Worm (Caenorhabditis elegans): ENCODE results near the gene gst-17.

The gst-17 gene

DNA sequence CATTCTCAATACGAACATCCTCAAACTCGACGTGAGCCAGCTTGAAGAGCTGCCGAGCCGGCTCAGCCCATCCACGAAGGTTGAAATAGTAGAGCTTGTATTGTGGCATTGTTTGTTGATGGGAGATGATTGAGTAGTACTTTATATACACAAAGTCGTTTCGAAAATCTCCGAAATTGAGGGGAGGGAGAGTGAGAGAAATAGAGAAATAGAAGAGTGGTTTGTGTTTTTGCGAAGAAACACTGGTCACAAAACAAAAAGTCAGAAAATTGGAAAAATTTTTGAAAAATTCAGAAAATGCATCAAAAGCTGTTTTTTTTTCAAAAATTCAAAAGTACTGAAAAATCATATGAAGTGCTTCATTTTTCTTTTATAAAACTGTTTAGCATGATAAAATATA lies 19.4 kb downstream of the gst-17 start, which contains the start of gene gst-24 (continued):
- no peak for TF ChIP-seq F57A8.1 (GFP tag; optimal IDR thresholded peaks at IDR 0.05)
- no peak for TF ChIP-seq chd-7 (tag; optimal IDR thresholded peaks at IDR 0.05)
- no peak for TF ChIP-seq snpc-1.1 (tag; optimal IDR thresholded peaks at IDR 0.05; ENCODE audit: insufficient read depth)

DNA sequence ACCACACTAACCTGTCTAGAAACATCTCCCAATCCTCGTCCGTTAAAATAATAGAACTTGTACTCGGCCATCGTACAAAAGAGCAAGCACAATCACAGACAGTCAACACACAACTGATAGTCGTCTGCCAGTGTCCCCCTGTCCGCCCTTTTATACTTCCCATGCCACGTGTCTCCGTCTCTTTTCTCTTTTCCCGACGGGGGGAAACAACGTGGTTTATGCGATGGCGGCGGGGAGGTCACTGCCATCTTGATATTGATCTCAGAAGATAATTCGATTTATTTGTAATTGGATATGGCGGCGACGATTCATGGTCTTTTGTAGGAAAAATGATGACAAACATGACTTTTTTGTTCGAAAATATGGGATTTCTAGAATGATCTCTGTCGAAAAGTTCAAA lies 20.9 kb downstream of the gst-17 start, which contains the start of gene gst-20:
gst-20 (minus strand) TSS at position 170 of the 400 bp plus-strand sequence.
- peak; percentile 71 for TF ChIP-seq nhr-80 (tag; optimal IDR thresholded peaks at IDR 0.05)
- TF ChIP-seq tbp1 (GFP tag; optimal IDR thresholded peaks at IDR 0.05), result peak; percentile 50
- TF ChIP-seq lin-40 (tag; optimal IDR thresholded peaks at IDR 0.05), result peak; percentile 20
- peak; percentile 8 for TF ChIP-seq attf-5 (GFP tag; optimal IDR thresholded peaks at IDR 0.05)
- TF ChIP-seq Y53F4B.3 (GFP tag; IDR thresholded peaks at IDR 0.05), result no peak
- TF ChIP-seq cebp-1 (GFP tag; IDR thresholded peaks at IDR 0.05), result no peak
- peak; percentile 29 for TF ChIP-seq cebp-1 (tag; optimal IDR thresholded peaks at IDR 0.05)
- TF ChIP-seq lir-1 (GFP tag; conservative IDR thresholded peaks at IDR 0.05), result no peak
- peak in 1 of 2 experiments; percentile 15 for TF ChIP-seq let-607 (tag; optimal IDR thresholded peaks at IDR 0.05)
- TF ChIP-seq dox-1 (GFP tag; IDR thresholded peaks at IDR 0.05), result 0 out of 2 replicates have a peak, but pooled peaks have one; percentile 34

ce11 chrII:13600904-13601303 lies 29.7 kb downstream of the gst-17 start, which contains the start of gene csp-1:
Gene csp-1 (plus strand): TSS chrII:13601204.
- no peak for TF ChIP-seq pha-4 (tag; optimal IDR thresholded peaks at IDR 0.05)
- no peak for TF ChIP-seq ceh-91 (GFP tag; IDR thresholded peaks at IDR 0.05)
- no peak for TF ChIP-seq ekl-4 (GFP tag; IDR thresholded peaks at IDR 0.05)
- no peak for TF ChIP-seq ztf-22 (GFP tag; optimal IDR thresholded peaks at IDR 0.05)
- no peak for TF ChIP-seq nfya-1 (tag; optimal IDR thresholded peaks at IDR 0.05; ENCODE audit: borderline replicate concordance, insufficient read depth)
- TF ChIP-seq mel-28 (tag; optimal IDR thresholded peaks at IDR 0.05; ENCODE audit: borderline replicate concordance), result no peak
- TF ChIP-seq F10E7.11 (tag; optimal IDR thresholded peaks at IDR 0.05), result no peak
- no peak for TF ChIP-seq Y56A3A.18 (GFP tag; IDR thresholded peaks at IDR 0.05)
- no peak for TF ChIP-seq ztf-25 (GFP tag; IDR thresholded peaks at IDR 0.05)
- no peak for TF ChIP-seq nhr-90 (tag; optimal IDR thresholded peaks at IDR 0.05)
- TF ChIP-seq fkh-3 (tag; optimal IDR thresholded peaks at IDR 0.05), result no peak
- no peak for TF ChIP-seq ceh-27 (GFP tag; optimal IDR thresholded peaks at IDR 0.05)

- TF ChIP-seq ZK185.1 (tag; optimal IDR thresholded peaks at IDR 0.05; ENCODE audit: poor library complexity, severe bottlenecking) (no peak), repo-1 (tag; optimal IDR thresholded peaks at IDR 0.05) (no peak), nhr-179 (tag; optimal IDR thresholded peaks at IDR 0.05) (no peak), hsf-1 (GFP tag; IDR thresholded peaks at IDR 0.05) (0 out of 2 replicates have a peak, but pooled peaks have one; percentile 41), snpc-4 (GFP tag; optimal IDR thresholded peaks at IDR 0.05) (no peak), snpc-4 (tag; optimal IDR thresholded peaks at IDR 0.05) (peak in 3 of 4 experiments; percentile 15 to 76 (median 53)), unc-62 (GFP tag; optimal IDR thresholded peaks at IDR 0.05) (no peak), mel-28 (tag; optimal IDR thresholded peaks at IDR 0.05; ENCODE audit: borderline replicate concordance) (no peak), athp-1 (tag; optimal IDR thresholded peaks at IDR 0.05) (no peak), pbrm-1 (GFP tag; IDR thresholded peaks at IDR 0.05) (0 out of 2 replicates have a peak, but pooled peaks have one; percentile 10), efl-1 (GFP tag; optimal IDR thresholded peaks at IDR 0.05) (peak; percentile 96), mcd-1 (GFP tag; IDR thresholded peaks at IDR 0.05) (peak; percentile 30; the same call in 1 of the 2 replicates), snpc-3.4 (tag; optimal IDR thresholded peaks at IDR 0.05) (peak; percentile 75), dpl-1 (GFP tag; optimal IDR thresholded peaks at IDR 0.05) (peak; percentile 88), D2030.7 (GFP tag; IDR thresholded peaks at IDR 0.05) (peak; percentile 82), madf-8 (GFP tag; conservative IDR thresholded peaks at IDR 0.05) (peak; percentile 99), C17E4.6 (GFP tag; IDR thresholded peaks at IDR 0.05) (0 out of 2 replicates have a peak, but pooled peaks have one; percentile 8), ceh-91 (GFP tag; IDR thresholded peaks at IDR 0.05) (peak; percentile 91), snpc-1.3 (tag; optimal IDR thresholded peaks at IDR 0.05; ENCODE audit: insufficient read depth) (peak; percentile 47), lin-54 (GFP tag; optimal IDR thresholded peaks at IDR 0.05) (peak; percentile 80), tbp1 (GFP tag; optimal IDR thresholded peaks at IDR 0.05) (peak; percentile 24)
Observed at ce11 chrII:13596505-13596977, 34.0 kb downstream of the gst-17 start, which contains the start of the genes fbxc-23 and csc-1. Gene fbxc-23 (minus strand): TSS chrII:13596555. Gene csc-1 (plus strand): TSS chrII:13596955.
